Worm (Caenorhabditis elegans) whole organism, L4 larva: ENCODE data around the gene parp-2.

Experiments used
- F37D6.2 ChIP-seq: sonication (generic microtip); optimal IDR thresholded peaks from 2 replicates; lab custom pipeline; 2016; ENCODE audit warnings: mild to moderate bottlenecking, missing genetic modification characterization, missing compliant biosample characterization
- ces-1 ChIP-seq: fragments of 150-350 bp; sonication (generic microtip); optimal IDR thresholded peaks from 4 replicates; lab custom pipeline; 2014; ENCODE audit warnings: missing biosample characterization, missing genetic modification reagents, missing genetic modification characterization
- fkh-10 ChIP-seq: fragments of 150-350 bp; optimal IDR thresholded peaks from 2 replicates; lab custom pipeline; 2014; ENCODE audit warnings: missing biosample characterization, missing genetic modification reagents, missing genetic modification characterization
- nhr-237 ChIP-seq: sonication (generic microtip); optimal IDR thresholded peaks from 2 replicates; lab custom pipeline; 2017; ENCODE audit warnings: missing biosample characterization, missing genetic modification characterization
- nhr-28 ChIP-seq: fragments of 150-350 bp; optimal IDR thresholded peaks from 2 replicates; lab custom pipeline; 2014; ENCODE audit warnings: missing biosample characterization, missing genetic modification characterization
- nhr-76 ChIP-seq: fragments of 150-350 bp; optimal IDR thresholded peaks from 2 replicates; lab custom pipeline; 2014; ENCODE audit warnings: missing biosample characterization, missing genetic modification characterization
- skn-1 ChIP-seq: fragments of 150-350 bp; optimal IDR thresholded peaks from 2 replicates; lab custom pipeline; 2014; ENCODE audit warnings: missing biosample characterization, missing genetic modification characterization

ce11 chrII:9620616-9621015 lies 27.8 kb downstream of the parp-2 start:
- TF ChIP-seq nhr-237 (tag; lab: Kevin White, UChicago) = no peak
- TF ChIP-seq skn-1 (tag; lab: Kevin White, UChicago) = no peak
- no peak for TF ChIP-seq fkh-10 (GFP tag; lab: Kevin White, UChicago)
- TF ChIP-seq F37D6.2 (tag; lab: Kevin White, UChicago) = no peak
- TF ChIP-seq nhr-28 (tag; lab: Kevin White, UChicago) = no peak
- TF ChIP-seq nhr-76 (tag; lab: Kevin White, UChicago) = no peak
- no peak for TF ChIP-seq ces-1 (GFP tag; lab: Kevin White, UChicago)
